Fruit fly (Drosophila melanogaster) whole organism, prepupa: Measurements from ENCODE around the gene FASN2.

Experiments
- CG6276 ChIP-seq: fragments of 200-800 bp; sonication (Bioruptor generic); optimal IDR thresholded peaks from 2 replicates; lab custom pipeline; 2017; ENCODE audit warnings: missing biosample characterization, mild to moderate bottlenecking, missing genetic modification characterization
- Eip78C ChIP-seq: fragments of 200-800 bp; sonication (Bioruptor generic); peaks from one replicate; lab custom pipeline; 2016; ENCODE audit warnings: missing biosample characterization, missing genetic modification characterization
- Ets21C ChIP-seq: fragments of 200-800 bp; sonication (Bioruptor generic); optimal IDR thresholded peaks from 3 replicates; lab custom pipeline; 2016; ENCODE audit warnings: missing biosample characterization, missing genetic modification characterization
- Hr4 ChIP-seq: fragments of 200-800 bp; sonication (Bioruptor generic); optimal IDR thresholded peaks from 3 replicates; lab custom pipeline; 2016; ENCODE audit warnings: missing biosample characterization, missing genetic modification characterization
- Lpt ChIP-seq: fragments of 200-800 bp; sonication (Bioruptor generic); optimal IDR thresholded peaks from 3 replicates; lab custom pipeline; 2016; ENCODE audit warnings: missing biosample characterization, missing genetic modification characterization
- Sox102F ChIP-seq: fragments of 200-800 bp; sonication (Bioruptor generic); optimal IDR thresholded peaks from 2 replicates; lab custom pipeline; 2016; ENCODE audit warnings: missing biosample characterization, mild to moderate bottlenecking, missing genetic modification characterization
- Sox15 ChIP-seq: fragments of 200-800 bp; sonication (Bioruptor generic); optimal IDR thresholded peaks from 3 replicates; lab custom pipeline; 2016; ENCODE audit warnings: missing biosample characterization, missing genetic modification characterization
- lz ChIP-seq: fragments of 200-800 bp; sonication (Bioruptor generic); optimal IDR thresholded peaks from 3 replicates; lab custom pipeline; 2016; ENCODE audit warnings: missing biosample characterization, missing genetic modification characterization

dm6 chr2L:3056448-3056790 lies 12.7 kb downstream of the FASN2 start, which contains the start of gene FASN1:
- TF ChIP-seq Sox15 (GFP tag; lab: Kevin White, UChicago) (no peak), Eip78C (GFP tag; lab: Kevin White, UChicago) (no peak), Ets21C (GFP tag; lab: Kevin White, UChicago) (no peak), lz (no peak), Lpt (GFP tag; lab: Kevin White, UChicago) (no peak), CG6276 (GFP tag; lab: Kevin White, UChicago) (no peak), Sox102F (GFP tag; lab: Kevin White, UChicago) (no peak), Hr4 (no peak)
